Fruit fly (Drosophila melanogaster) whole organism, wandering third instar larva: ENCODE data around the gene Fum1.

Experiments
- Abd-B ChIP-seq: fragments of >200 bp; optimal IDR thresholded peaks from 2 replicates; lab custom pipeline; 2017; ENCODE audit warnings: missing biosample characterization, missing genetic modification characterization
- CG32264 ChIP-seq: fragments of 200-800 bp; sonication (Bioruptor generic); optimal IDR thresholded peaks from 2 replicates; lab custom pipeline; 2016; ENCODE audit warnings: missing biosample characterization, missing genetic modification characterization
- CG9705 ChIP-seq: fragments of 200-800 bp; sonication (Bioruptor generic); optimal IDR thresholded peaks from 2 replicates; lab custom pipeline; 2018; ENCODE audit warnings: missing biosample characterization, mild to moderate bottlenecking, missing genetic modification characterization
- CrebA ChIP-seq: fragments of 200-800 bp; sonication (Bioruptor generic); optimal IDR thresholded peaks from 2 replicates; lab custom pipeline; 2016; ENCODE audit warnings: missing biosample characterization, mild to moderate bottlenecking, missing genetic modification characterization, borderline replicate concordance
- Dfd ChIP-seq: fragments of >200 bp; optimal IDR thresholded peaks from 2 replicates; lab custom pipeline; 2017; ENCODE audit warnings: missing biosample characterization, missing genetic modification characterization
- Dif ChIP-seq: fragments of 200-275, 200-300 bp; sonication (Bioruptor generic); optimal IDR thresholded peaks from 2 replicates; lab custom pipeline; 2018; ENCODE audit warnings: missing biosample characterization, missing genetic modification characterization; ENCODE audit not compliant: partially characterized antibody
- GATAd ChIP-seq: sonication (Bioruptor generic); optimal IDR thresholded peaks from 2 replicates; lab custom pipeline; 2016; ENCODE audit warnings: missing biosample characterization, missing genetic modification characterization
- HLH106 ChIP-seq: fragments of 200-800 bp; optimal IDR thresholded peaks from 3 replicates; lab custom pipeline; 2019; ENCODE audit warnings: missing biosample characterization, mild to moderate bottlenecking, missing genetic modification characterization, moderate library complexity
- Hnf4 ChIP-seq: fragments of 200-800 bp; sonication (Bioruptor generic); optimal IDR thresholded peaks from 2 replicates; lab custom pipeline; 2016; ENCODE audit warnings: missing biosample characterization, mild to moderate bottlenecking, missing genetic modification characterization
- Hr78 ChIP-seq: fragments of >200 bp; optimal IDR thresholded peaks from 2 replicates; lab custom pipeline; 2017; ENCODE audit warnings: missing biosample characterization, missing genetic modification characterization
- Hr83 ChIP-seq: fragments of 200-300 bp; sonication (Bioruptor generic); optimal IDR thresholded peaks from 2 replicates; lab custom pipeline; 2016; ENCODE audit warnings: missing biosample characterization, mild to moderate bottlenecking, missing genetic modification characterization, moderate library complexity; ENCODE audit not compliant: poor library complexity, severe bottlenecking
- Jra ChIP-seq: sonication (Bioruptor generic); optimal IDR thresholded peaks from 2 replicates; lab custom pipeline; 2016; ENCODE audit warnings: missing biosample characterization, missing genetic modification characterization
- Mio ChIP-seq: sonication (Bioruptor generic); optimal IDR thresholded peaks from 2 replicates; lab custom pipeline; 2016; ENCODE audit warnings: missing biosample characterization, missing genetic modification characterization
- Myc ChIP-seq: fragments of >200 bp; optimal IDR thresholded peaks from 2 replicates; lab custom pipeline; 2017
- N ChIP-seq: fragments of >200 bp; optimal IDR thresholded peaks from 2 replicates; lab custom pipeline; 2018; ENCODE audit warnings: missing biosample characterization, missing external identifiers, missing genetic modification characterization
- OdsH ChIP-seq: fragments of 200-800 bp; sonication (Bioruptor generic); optimal IDR thresholded peaks from 2 replicates; lab custom pipeline; 2016; ENCODE audit warnings: missing biosample characterization, mild to moderate bottlenecking, missing genetic modification characterization
- Rel ChIP-seq, 2 experiments: fragments of 200-800 bp; sonication (Bioruptor generic) in 1 of 2; optimal IDR thresholded peaks; 2 replicates in 1 of 2; 3 replicates in 1 of 2; lab custom pipeline; 2016 to 2019; ENCODE audit warnings: mild to moderate bottlenecking in 2 of 2, missing biosample characterization in 2 of 2, missing genetic modification characterization in 2 of 2, moderate library complexity in 1 of 2
- Sp1 ChIP-seq: fragments of 200-800 bp; sonication (Bioruptor generic); optimal IDR thresholded peaks from 3 replicates; lab custom pipeline; 2019; ENCODE audit warnings: missing biosample characterization, mild to moderate bottlenecking, missing genetic modification characterization, moderate library complexity
- Vsx2 ChIP-seq: fragments of 200-300, 225-300 bp; sonication (Bioruptor generic); optimal IDR thresholded peaks from 2 replicates; lab custom pipeline; 2018; ENCODE audit warnings: missing biosample characterization, missing genetic modification characterization; ENCODE audit not compliant: partially characterized antibody
- br ChIP-seq: fragments of 200-800 bp; sonication (Bioruptor generic); optimal IDR thresholded peaks from 2 replicates; lab custom pipeline; 2016; ENCODE audit warnings: missing biosample characterization, missing genetic modification characterization
- brk ChIP-seq: fragments of 200-800 bp; sonication (Bioruptor generic); optimal IDR thresholded peaks from 2 replicates; lab custom pipeline; 2016; ENCODE audit warnings: missing biosample characterization, mild to moderate bottlenecking, missing genetic modification characterization
- dl ChIP-seq, 2 experiments: fragments of 175-275, 200-275 bp in 1 of 2; fragments of 200-275 bp in 1 of 2; sonication (Bioruptor generic); optimal IDR thresholded peaks; lab custom pipeline; 2018; ENCODE audit warnings: mild to moderate bottlenecking in 2 of 2, missing biosample characterization in 2 of 2, missing genetic modification characterization in 2 of 2, moderate library complexity in 2 of 2; ENCODE audit not compliant: partially characterized antibody in 2 of 2, insufficient read depth in 1 of 2
- dmrt93B ChIP-seq: fragments of 200-800 bp; sonication (Bioruptor generic); optimal IDR thresholded peaks from 2 replicates; lab custom pipeline; 2018; ENCODE audit warnings: missing biosample characterization, mild to moderate bottlenecking, missing genetic modification characterization
- dsf ChIP-seq: sonication (Bioruptor generic); optimal IDR thresholded peaks from 2 replicates; lab custom pipeline; 2016; ENCODE audit warnings: missing biosample characterization, missing genetic modification characterization, borderline replicate concordance
- ey ChIP-seq: fragments of 200-800 bp; sonication (Bioruptor generic); optimal IDR thresholded peaks from 2 replicates; lab custom pipeline; 2016; ENCODE audit warnings: missing biosample characterization, missing genetic modification characterization
- foxo ChIP-seq, 2 experiments: fragments of 200-800 bp; sonication (Bioruptor generic); optimal IDR thresholded peaks; 2 replicates in 1 of 2; 3 replicates in 1 of 2; lab custom pipeline; 2016 to 2017; ENCODE audit warnings: missing biosample characterization in 2 of 2, missing genetic modification characterization in 2 of 2
- fru ChIP-seq: fragments of 200-800 bp; sonication (Bioruptor generic); optimal IDR thresholded peaks from 3 replicates; lab custom pipeline; 2016; ENCODE audit warnings: missing biosample characterization, mild to moderate bottlenecking, missing genetic modification characterization
- h ChIP-seq: fragments of 200-800 bp; sonication (Bioruptor generic); optimal IDR thresholded peaks from 3 replicates; lab custom pipeline; 2016; ENCODE audit warnings: missing biosample characterization, mild to moderate bottlenecking, missing genetic modification characterization
- jim ChIP-seq: fragments of 175-275, 200-325 bp; sonication (Bioruptor generic); optimal IDR thresholded peaks from 2 replicates; lab custom pipeline; 2016; ENCODE audit warnings: missing biosample characterization, mild to moderate bottlenecking, missing genetic modification characterization
- lola ChIP-seq: fragments of >200 bp; optimal IDR thresholded peaks from 2 replicates; lab custom pipeline; 2017; ENCODE audit warnings: missing biosample characterization, missing genetic modification characterization
- pan ChIP-seq: fragments of >200 bp; optimal IDR thresholded peaks from 2 replicates; lab custom pipeline; 2017
- psq ChIP-seq: fragments of 200-800 bp; sonication (Bioruptor generic); optimal IDR thresholded peaks from 3 replicates; lab custom pipeline; 2017; ENCODE audit warnings: missing biosample characterization, mild to moderate bottlenecking, missing genetic modification characterization, moderate library complexity
- rgr ChIP-seq: fragments of 200-800 bp; sonication (Bioruptor generic); optimal IDR thresholded peaks from 3 replicates; lab custom pipeline; 2016; ENCODE audit warnings: missing biosample characterization, mild to moderate bottlenecking, missing genetic modification characterization
- sage ChIP-seq: fragments of 200-800 bp; sonication (Bioruptor generic); optimal IDR thresholded peaks from 2 replicates; lab custom pipeline; 2016; ENCODE audit warnings: missing biosample characterization, mild to moderate bottlenecking, missing genetic modification characterization
- sv ChIP-seq: fragments of 200-800 bp; sonication (Bioruptor generic); optimal IDR thresholded peaks from 3 replicates; lab custom pipeline; 2016; ENCODE audit warnings: missing biosample characterization, missing genetic modification characterization
- tai ChIP-seq: sonication (Bioruptor generic); optimal IDR thresholded peaks from 2 replicates; lab custom pipeline; 2016; ENCODE audit warnings: missing biosample characterization, missing genetic modification characterization
- usp ChIP-seq: fragments of >200 bp; optimal IDR thresholded peaks from 2 replicates; lab custom pipeline; 2017; ENCODE audit warnings: missing biosample characterization, missing genetic modification characterization
- woc ChIP-seq: sonication (Bioruptor generic); optimal IDR thresholded peaks from 2 replicates; lab custom pipeline; 2016; ENCODE audit warnings: missing biosample characterization, mild to moderate bottlenecking, missing genetic modification characterization

The Fum1 gene

dm6 chrX:6694105-6694788 is 16.0 kb downstream of the Fum1 start:
- no peak for TF ChIP-seq dsf (GFP tag; lab: Kevin White, UChicago)
- TF ChIP-seq sage (GFP tag; lab: Kevin White, UChicago) = no peak
- TF ChIP-seq psq (GFP tag; lab: Kevin White, UChicago) = peak; percentile 79
- TF ChIP-seq foxo (GFP tag; optimal IDR thresholded peaks at IDR 0.05; lab: Kevin White, UChicago) = no peak
- no peak for TF ChIP-seq Dfd (GFP tag; lab: Kevin White, UChicago)
- peak; percentile 41 for TF ChIP-seq Abd-B (GFP tag; lab: Kevin White, UChicago)
- TF ChIP-seq Vsx2 (GFP tag; lab: Kevin White, UChicago) = no peak
- no peak for TF ChIP-seq tai (GFP tag; lab: Kevin White, UChicago)
- no peak for TF ChIP-seq Sp1 (GFP tag; lab: Kevin White, UChicago)
- TF ChIP-seq jim (GFP tag; lab: Kevin White, UChicago) = no peak
- no peak for TF ChIP-seq Jra (GFP tag; lab: Kevin White, UChicago)
- TF ChIP-seq Hr78 (GFP tag; lab: Kevin White, UChicago) = peak; percentile 8
- peak; percentile 26 for TF ChIP-seq Dif (GFP tag; lab: Kevin White, UChicago)
- no peak for TF ChIP-seq CG9705 (GFP tag; lab: Kevin White, UChicago)

- TF ChIP-seq psq (GFP tag; lab: Kevin White, UChicago) (no peak), GATAd (GFP tag; lab: Kevin White, UChicago) (no peak), rgr (GFP tag; lab: Kevin White, UChicago) (peak; percentile 41), Hr78 (GFP tag; lab: Kevin White, UChicago) (no peak), dmrt93B (GFP tag; lab: Kevin White, UChicago) (no peak), usp (no peak), dsf (GFP tag; lab: Kevin White, UChicago) (no peak), tai (GFP tag; lab: Kevin White, UChicago) (no peak), Hr83 (GFP tag; lab: Kevin White, UChicago) (peak; percentile 4), Sp1 (GFP tag; lab: Kevin White, UChicago) (peak; percentile 31), lola (GFP tag; lab: Kevin White, UChicago) (no peak), Mio (GFP tag; lab: Kevin White, UChicago) (no peak), jim (GFP tag; lab: Kevin White, UChicago) (no peak), pan (no peak), CrebA (GFP tag; lab: Kevin White, UChicago) (no peak), br (GFP tag; lab: Kevin White, UChicago) (peak; percentile 17), CG32264 (GFP tag; lab: Kevin White, UChicago) (no peak), sage (GFP tag; lab: Kevin White, UChicago) (peak; percentile 45), fru (GFP tag; lab: Kevin White, UChicago) (peak; percentile 46), Rel (GFP tag; optimal IDR thresholded peaks at IDR 0.05; lab: Kevin White, UChicago) (no peak), Rel (tag; optimal IDR thresholded peaks at IDR 0.05; lab: Kevin White, UChicago) (no peak), Hnf4 (GFP tag; lab: Kevin White, UChicago) (no peak), ey (GFP tag; lab: Kevin White, UChicago) (peak; percentile 29), dl (GFP tag; optimal IDR thresholded peaks at IDR 0.05; lab: Kevin White, UChicago; ENCODE audit: insufficient read depth in 1 of 2, partially characterized antibody in 2 of 2) (no peak), HLH106 (tag; lab: Kevin White, UChicago) (peak; percentile 56), h (GFP tag; lab: Kevin White, UChicago) (peak; percentile 56), Abd-B (GFP tag; lab: Kevin White, UChicago) (no peak), Myc (lab: Kevin White, UChicago) (no peak), Jra (GFP tag; lab: Kevin White, UChicago) (peak; percentile 29), Dfd (GFP tag; lab: Kevin White, UChicago) (no peak), Vsx2 (GFP tag; lab: Kevin White, UChicago) (no peak), brk (GFP tag; lab: Kevin White, UChicago) (no peak), woc (GFP tag; lab: Kevin White, UChicago) (peak; percentile 47), OdsH (GFP tag; lab: Kevin White, UChicago) (no peak), foxo (GFP tag; optimal IDR thresholded peaks at IDR 0.05; lab: Kevin White, UChicago) (peak in 1 of 2 experiments; percentile 49), Dif (GFP tag; lab: Kevin White, UChicago) (no peak), CG9705 (GFP tag; lab: Kevin White, UChicago) (peak; percentile 19), N (GFP tag; lab: Kevin White, UChicago) (no peak), sv (GFP tag; lab: Kevin White, UChicago) (peak; percentile 42)
These were observed 16.8 kb downstream of the Fum1 start, which contains the start of gene CG14442 for dm6 chrX:6694979-6695388. Gene CG14442, minus strand, starts transcription at chrX:6695007.
